Fruit fly (Drosophila melanogaster) whole organism, pupa: ENCODE results near the gene dnk.

Experiments
- CG10348 ChIP-seq: fragments of 200-800 bp; sonication (Bioruptor generic); IDR thresholded peaks from 2 replicates; pipeline ENCODE4 v1.3.6; 2022; ENCODE audit warnings: missing biosample characterization, missing genetic modification characterization
- CG13204 ChIP-seq: fragments of 200-800 bp; sonication (Bioruptor generic); optimal IDR thresholded peaks from 2 replicates; lab custom pipeline; 2018; ENCODE audit warnings: missing biosample characterization, mild to moderate bottlenecking, missing genetic modification characterization, moderate library complexity
- CG14655 ChIP-seq: fragments of 200-800 bp; sonication (Bioruptor generic); optimal IDR thresholded peaks from 3 replicates; lab custom pipeline; 2017; ENCODE audit warnings: mild to moderate bottlenecking, missing biosample characterization, missing genetic modification reagents, missing genetic modification characterization
- CG15710 ChIP-seq: fragments of 200-800 bp; sonication (Bioruptor generic); optimal IDR thresholded peaks from 2 replicates; lab custom pipeline; 2018; ENCODE audit warnings: missing biosample characterization, mild to moderate bottlenecking, missing genetic modification characterization, moderate library complexity
- CG17806 ChIP-seq: fragments of 200-800 bp; sonication (Bioruptor generic); optimal IDR thresholded peaks from 2 replicates; lab custom pipeline; 2018; ENCODE audit warnings: missing biosample characterization, mild to moderate bottlenecking, missing genetic modification characterization, moderate library complexity
- CG32121 ChIP-seq: fragments of 200-800 bp; sonication (Bioruptor generic); IDR thresholded peaks from 2 replicates; pipeline ENCODE4 v1.3.6; 2022; ENCODE audit warnings: missing biosample characterization, missing genetic modification characterization
- CG34367 ChIP-seq: fragments of 200-800 bp; sonication (Bioruptor generic); optimal IDR thresholded peaks from 2 replicates; lab custom pipeline; 2018; ENCODE audit warnings: missing biosample characterization, mild to moderate bottlenecking, missing genetic modification characterization
- CG8159 ChIP-seq: fragments of 200-800 bp; sonication (Bioruptor generic); optimal IDR thresholded peaks from 3 replicates; lab custom pipeline; 2018; ENCODE audit warnings: missing biosample characterization, mild to moderate bottlenecking, missing genetic modification characterization, moderate library complexity
- CG8301 ChIP-seq: fragments of 200-800 bp; sonication (Bioruptor generic); optimal IDR thresholded peaks from 2 replicates; lab custom pipeline; 2018; ENCODE audit warnings: missing biosample characterization, mild to moderate bottlenecking, missing genetic modification characterization
- CG9948 ChIP-seq: fragments of 200-800 bp; sonication (Bioruptor generic); optimal IDR thresholded peaks from 2 replicates; lab custom pipeline; 2018; ENCODE audit warnings: missing biosample characterization, mild to moderate bottlenecking, missing genetic modification characterization, moderate library complexity
- EcR ChIP-seq: fragments of 200-800 bp; sonication (Bioruptor generic); optimal IDR thresholded peaks from 3 replicates; lab custom pipeline; 2019; ENCODE audit warnings: missing biosample characterization, missing genetic modification characterization, mild to moderate bottlenecking, moderate library complexity, missing genetic modification reagents
- Ets98B ChIP-seq: fragments of 200-800 bp; sonication (Bioruptor generic); IDR thresholded peaks from 2 replicates; pipeline ENCODE4 v1.3.6; 2022; ENCODE audit warnings: missing biosample characterization, missing genetic modification characterization
- Snoo ChIP-seq: fragments of 200-800 bp; sonication (Bioruptor generic); optimal IDR thresholded peaks from 3 replicates; lab custom pipeline; 2017; ENCODE audit warnings: missing biosample characterization, mild to moderate bottlenecking, missing genetic modification characterization, inconsistent platforms
- fd96Ca ChIP-seq: fragments of 200-800 bp; sonication (Bioruptor generic); IDR thresholded peaks from 3 replicates; pipeline ENCODE4 v1.3.6; 2022; ENCODE audit warnings: missing biosample characterization, missing genetic modification characterization
- rn ChIP-seq: fragments of 200-800 bp; sonication (Bioruptor generic); IDR thresholded peaks from 2 replicates; pipeline ENCODE4 v1.3.6; 2022; ENCODE audit warnings: missing biosample characterization, missing genetic modification characterization

Gene dnk

dm6 chr3R:19031210-19031609 is 50.4 kb downstream of the dnk start, which contains the start of the genes Prp18 and CG6013:
Prp18 (minus strand) TSS chr3R:19031271.
CG6013 (plus strand) TSS chr3R:19031503.
- TF ChIP-seq CG32121 (no peak), fd96Ca (GFP tag; lab: Robert Waterston, UW) (no peak), CG34367 (tag; lab: Kevin White, UChicago) (peak; percentile 30), rn (GFP tag; lab: Robert Waterston, UW) (no peak), CG10348 (no peak), CG8159 (tag; lab: Kevin White, UChicago) (peak; percentile 69), EcR (peak; percentile 11), CG13204 (GFP tag; lab: Kevin White, UChicago) (no peak), Ets98B (0 out of 2 replicates have a peak, but pooled peaks have one; percentile 18), CG8301 (tag; lab: Kevin White, UChicago) (peak; percentile 1), Snoo (tag; lab: Kevin White, UChicago) (peak; percentile 10), CG15710 (peak; percentile 59), CG9948 (peak; percentile 45), CG17806 (peak; percentile 15), CG14655 (GFP tag; lab: Kevin White, UChicago) (no peak)
